Worm (Caenorhabditis elegans): ENCODE measurements around the gene T05C1.5.

Gene T05C1.5

DNA sequence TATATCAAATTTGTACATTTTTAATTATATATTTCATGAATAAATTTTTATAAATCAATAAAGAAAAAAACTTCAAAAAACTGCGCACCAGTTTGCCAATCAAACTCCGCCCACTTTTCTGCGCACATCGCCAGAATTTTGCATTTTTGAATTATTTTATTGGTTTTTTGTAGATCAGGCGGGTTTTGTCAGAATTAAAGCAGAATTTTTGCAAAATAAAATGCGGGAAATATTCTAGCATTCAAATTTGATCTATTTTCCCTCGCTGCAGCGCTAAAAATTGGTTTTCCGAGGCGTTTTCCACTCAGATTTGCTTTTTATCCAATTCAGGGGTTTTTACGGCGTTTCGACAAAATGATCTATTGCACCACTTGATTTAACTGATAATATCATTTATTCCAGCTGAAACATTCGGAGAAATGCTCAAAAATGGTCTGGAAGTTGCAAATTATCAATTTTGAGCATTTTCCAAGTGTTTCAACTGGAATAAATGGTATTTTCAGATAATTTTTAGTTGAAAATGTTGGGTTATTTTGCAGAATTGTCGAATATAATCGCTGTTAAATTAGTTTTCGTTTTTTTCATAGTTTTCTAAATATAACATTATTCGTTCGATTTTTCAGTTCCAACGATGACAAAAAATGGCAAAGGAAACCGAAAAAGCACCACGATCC lies 19.5 kb downstream of the T05C1.5 start, which contains the start of gene W06B4.1:
W06B4.1 (plus strand) TSS at position 624 of the 674 bp plus-strand sequence.
- no peak for TF ChIP-seq hlh-6 (tag; optimal IDR thresholded peaks at IDR 0.05)
- TF ChIP-seq ceh-19 (GFP tag; optimal IDR thresholded peaks at IDR 0.05): no peak
- no peak for TF ChIP-seq lim-6 (tag; optimal IDR thresholded peaks at IDR 0.05)
- TF ChIP-seq hlh-13 (GFP tag; optimal IDR thresholded peaks at IDR 0.05): no peak
- TF ChIP-seq syd-9 (tag; optimal IDR thresholded peaks at IDR 0.05): no peak
- no peak for TF ChIP-seq tbx-7 (tag; optimal IDR thresholded peaks at IDR 0.05)
- TF ChIP-seq fkh-10 (GFP tag; optimal IDR thresholded peaks at IDR 0.05): no peak
- no peak for TF ChIP-seq elt-4 (tag; optimal IDR thresholded peaks at IDR 0.05)
- TF ChIP-seq C38D4.7 (GFP tag; optimal IDR thresholded peaks at IDR 0.05): no peak
- no peak for TF ChIP-seq hlh-30 (tag; optimal IDR thresholded peaks at IDR 0.05; ENCODE audit: insufficient read depth)
- TF ChIP-seq mec-3 (tag; optimal IDR thresholded peaks at IDR 0.05; ENCODE audit: borderline replicate concordance): no peak
- TF ChIP-seq K09A11.1 (tag; optimal IDR thresholded peaks at IDR 0.05; ENCODE audit: insufficient read depth): no peak
- no peak for TF ChIP-seq ceh-22 (tag; optimal IDR thresholded peaks at IDR 0.05)
- TF ChIP-seq sox-2 (GFP tag; IDR thresholded peaks at IDR 0.05): no peak
- no peak for TF ChIP-seq odd-2 (tag; optimal IDR thresholded peaks at IDR 0.05)
- TF ChIP-seq eyg-1 (tag; optimal IDR thresholded peaks at IDR 0.05): no peak
- TF ChIP-seq pat-9 (tag; optimal IDR thresholded peaks at IDR 0.05): no peak
- no peak for TF ChIP-seq unc-3 (GFP tag; conservative IDR thresholded peaks at IDR 0.05)
- no peak for TF ChIP-seq unc-3 (tag; optimal IDR thresholded peaks at IDR 0.05)

DNA sequence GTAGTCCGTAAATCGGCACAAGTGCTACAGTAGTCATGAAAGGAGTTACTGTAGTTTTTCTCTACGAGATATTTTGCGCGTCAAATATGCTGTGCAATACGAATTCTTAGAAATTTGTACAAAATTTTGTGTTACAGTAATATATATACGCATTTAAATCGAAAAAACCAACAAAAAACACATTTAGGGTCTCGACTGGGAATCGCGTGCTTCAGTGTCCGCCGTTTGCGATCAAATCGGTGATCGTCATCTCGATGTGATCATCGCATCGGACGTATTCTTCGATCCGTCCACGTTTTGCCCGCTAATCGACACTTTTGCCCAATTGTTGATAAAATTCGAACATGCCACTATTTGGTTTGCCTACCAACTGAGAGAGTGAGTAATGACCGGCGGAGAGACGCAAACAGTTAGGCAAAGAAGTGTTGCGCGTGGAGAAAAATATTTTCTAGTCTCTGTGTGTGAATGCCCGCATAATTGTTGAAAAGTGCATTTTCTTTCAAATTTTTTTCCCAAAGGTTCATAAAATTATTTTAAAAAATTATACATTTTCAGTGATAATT lies 21.7 kb downstream of the T05C1.5 start:
- TF ChIP-seq Y22D7AL.16 (tag; optimal IDR thresholded peaks at IDR 0.05) (no peak), ama-1 (optimal IDR thresholded peaks at IDR 0.05) (no peak)

DNA sequence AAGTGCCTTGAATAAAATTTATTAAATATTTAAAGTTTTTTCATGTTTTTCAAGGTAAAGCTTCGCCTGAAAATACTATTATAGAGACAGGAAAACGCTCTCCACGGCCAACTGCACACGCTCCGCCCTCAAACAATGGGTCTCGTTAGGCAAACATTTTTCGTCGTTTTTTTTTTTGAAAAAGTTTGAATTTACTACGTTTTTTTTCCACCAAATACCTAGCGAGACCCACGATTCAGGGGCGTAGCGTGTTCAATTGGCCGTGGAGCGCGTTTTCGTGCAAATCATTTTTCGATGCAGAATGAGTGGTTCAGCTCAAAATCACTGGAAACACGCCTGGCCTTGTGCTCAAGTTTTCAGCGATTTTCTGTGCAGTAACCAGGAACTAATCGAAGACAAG lies 22.8 kb downstream of the T05C1.5 start, which contains the start of gene W06B4.2:
W06B4.2 (plus strand) TSS at position 301 of the 400 bp plus-strand sequence.
- no peak for TF ChIP-seq unc-42 (tag; optimal IDR thresholded peaks at IDR 0.05)
- TF ChIP-seq hlh-6 (tag; optimal IDR thresholded peaks at IDR 0.05): no peak
- no peak for TF ChIP-seq ztf-16 (tag; optimal IDR thresholded peaks at IDR 0.05)
- TF ChIP-seq ceh-14 (tag; optimal IDR thresholded peaks at IDR 0.05): no peak
- no peak for TF ChIP-seq ceh-2 (tag; optimal IDR thresholded peaks at IDR 0.05)
- no peak for TF ChIP-seq ceh-22 (tag; optimal IDR thresholded peaks at IDR 0.05)
- no peak for TF ChIP-seq unc-3 (GFP tag; conservative IDR thresholded peaks at IDR 0.05)
- TF ChIP-seq unc-3 (tag; optimal IDR thresholded peaks at IDR 0.05): no peak
- no peak for TF ChIP-seq K09A11.1 (tag; optimal IDR thresholded peaks at IDR 0.05; ENCODE audit: insufficient read depth)

DNA sequence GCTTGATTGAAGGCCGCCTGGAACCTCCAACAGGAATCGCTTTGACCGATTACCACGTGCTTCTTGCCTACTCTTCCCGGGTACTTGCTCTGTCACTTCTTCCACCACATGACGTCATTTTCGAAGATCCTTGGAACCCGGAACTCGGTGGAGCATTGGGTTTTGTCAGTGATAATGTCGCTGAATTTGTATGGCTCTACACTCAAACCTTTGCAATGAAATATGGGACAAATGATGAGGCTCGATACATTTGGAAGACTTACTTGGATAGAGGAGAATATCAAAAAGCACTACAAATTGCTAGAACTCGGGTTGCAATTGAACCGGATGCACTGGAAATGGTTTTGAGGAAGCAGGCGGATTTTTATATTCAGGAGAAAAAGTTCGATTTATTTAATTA lies 27.8 kb downstream of the T05C1.5 start:
- TF ChIP-seq tbx-7 (tag; optimal IDR thresholded peaks at IDR 0.05): no peak
- TF ChIP-seq dve-1 (tag; optimal IDR thresholded peaks at IDR 0.05): no peak
- TF ChIP-seq ceh-34 (tag; optimal IDR thresholded peaks at IDR 0.05): no peak
- TF ChIP-seq sdc-2 (tag; optimal IDR thresholded peaks at IDR 0.05): no peak
- TF ChIP-seq hlh-15 (tag; optimal IDR thresholded peaks at IDR 0.05): no peak
- no peak for TF ChIP-seq unc-3 (GFP tag; conservative IDR thresholded peaks at IDR 0.05)
- no peak for TF ChIP-seq unc-3 (tag; optimal IDR thresholded peaks at IDR 0.05)
- TF ChIP-seq T23F11.4 (GFP tag; optimal IDR thresholded peaks at IDR 0.05): no peak
- no peak for TF ChIP-seq pax-1 (tag; optimal IDR thresholded peaks at IDR 0.05)
- no peak for TF ChIP-seq mec-3 (tag; optimal IDR thresholded peaks at IDR 0.05; ENCODE audit: borderline replicate concordance)
- TF ChIP-seq nhr-232 (tag; optimal IDR thresholded peaks at IDR 0.05): no peak
- no peak for TF ChIP-seq gmeb-2 (tag; optimal IDR thresholded peaks at IDR 0.05)
- TF ChIP-seq eyg-1 (tag; optimal IDR thresholded peaks at IDR 0.05): no peak
- no peak for TF ChIP-seq ceh-2 (tag; optimal IDR thresholded peaks at IDR 0.05)

All from whole organism, late embryonic.